Fruit fly (Drosophila melanogaster) whole organism, embryonic: ENCODE data around the gene LanB1.

Source experiments
- Awh ChIP-seq: fragments of 200-800 bp; sonication (Bioruptor generic); IDR thresholded peaks from 2 replicates; pipeline ENCODE4, ENCODE4 v1.3.6; 2022; ENCODE audit warnings: missing biosample characterization, missing genetic modification characterization
- Bgb ChIP-seq: fragments of 200-800 bp; sonication (Bioruptor generic); IDR thresholded peaks from 2 replicates; pipeline ENCODE4 v1.3.6; 2022; ENCODE audit warnings: missing biosample characterization, missing genetic modification characterization; ENCODE audit not compliant: partially characterized antibody
- CG10321 ChIP-seq: fragments of 200-800 bp; sonication (Bioruptor generic); IDR thresholded peaks from 2 replicates; pipeline ENCODE4 v1.3.6; 2022; ENCODE audit warnings: missing biosample characterization, missing genetic modification characterization
- CG10959 ChIP-seq: fragments of 200-800 bp; sonication (Bioruptor generic); IDR thresholded peaks from 2 replicates; pipeline ENCODE4 v1.3.6; 2022; ENCODE audit warnings: missing biosample characterization, missing genetic modification characterization
- CG12769 ChIP-seq: fragments of 200-800 bp; sonication (Bioruptor generic); optimal IDR thresholded peaks from 2 replicates; lab custom pipeline; 2019; ENCODE audit warnings: missing biosample characterization, mild to moderate bottlenecking, missing genetic modification characterization, moderate library complexity
- CG13775 ChIP-seq: fragments of 200-800 bp; sonication (Bioruptor generic); optimal IDR thresholded peaks from 3 replicates; lab custom pipeline; 2017; ENCODE audit warnings: missing biosample characterization, mild to moderate bottlenecking, missing genetic modification characterization
- CG13894 ChIP-seq: fragments of 200-800 bp; sonication (Bioruptor generic); optimal IDR thresholded peaks from 3 replicates; lab custom pipeline; 2018; ENCODE audit warnings: missing biosample characterization, mild to moderate bottlenecking, missing genetic modification characterization, moderate library complexity
- CG14860 ChIP-seq: fragments of 200-800 bp; sonication (Bioruptor generic); IDR thresholded peaks from 3 replicates; pipeline ENCODE4 v1.3.6; 2022; ENCODE audit warnings: missing biosample characterization, missing genetic modification characterization; ENCODE audit not compliant: partially characterized antibody
- CG14965 ChIP-seq: fragments of 200-800 bp; sonication (Bioruptor generic); optimal IDR thresholded peaks from 2 replicates; lab custom pipeline; 2016; ENCODE audit warnings: missing biosample characterization, missing genetic modification characterization, borderline replicate concordance
- CG15479 ChIP-seq: fragments of 200-800 bp; sonication (Bioruptor generic); optimal IDR thresholded peaks from 3 replicates; lab custom pipeline; 2019; ENCODE audit warnings: missing biosample characterization, mild to moderate bottlenecking, missing genetic modification characterization, moderate library complexity
- CG15601 ChIP-seq: fragments of 200-800 bp; sonication (Bioruptor generic); optimal IDR thresholded peaks from 3 replicates; lab custom pipeline; 2019; ENCODE audit warnings: missing biosample characterization, mild to moderate bottlenecking, missing genetic modification characterization, moderate library complexity
- CG1603 ChIP-seq: fragments of 200-800 bp; sonication (Bioruptor generic); optimal IDR thresholded peaks from 2 replicates; lab custom pipeline; 2019; ENCODE audit warnings: missing biosample characterization, mild to moderate bottlenecking, missing genetic modification characterization, moderate library complexity
- CG16813 ChIP-seq: fragments of 200-800 bp; sonication (Bioruptor generic); IDR thresholded peaks from 3 replicates; pipeline ENCODE4 v1.3.6; 2022; ENCODE audit warnings: missing biosample characterization, missing genetic modification characterization; ENCODE audit not compliant: partially characterized antibody
- CG16815 ChIP-seq: fragments of 200-800 bp; sonication (Bioruptor generic); optimal IDR thresholded peaks from 3 replicates; lab custom pipeline; 2017; ENCODE audit warnings: missing biosample characterization, mild to moderate bottlenecking, missing genetic modification characterization
- CG17829 ChIP-seq: fragments of 200-800 bp; optimal IDR thresholded peaks from 2 replicates; lab custom pipeline; 2019; ENCODE audit warnings: missing biosample characterization, mild to moderate bottlenecking, missing genetic modification characterization, moderate library complexity
- CG18476 ChIP-seq: fragments of 200-800 bp; sonication (Bioruptor generic); optimal IDR thresholded peaks from 2 replicates; lab custom pipeline; 2016; ENCODE audit warnings: missing biosample characterization, mild to moderate bottlenecking, missing genetic modification characterization
- CG3407 ChIP-seq: fragments of 200-800 bp; sonication (Bioruptor generic); optimal IDR thresholded peaks from 2 replicates; lab custom pipeline; 2018; ENCODE audit warnings: missing biosample characterization, mild to moderate bottlenecking, missing genetic modification characterization
- CG6813 ChIP-seq: fragments of 200-800 bp; sonication (Bioruptor generic); optimal IDR thresholded peaks from 2 replicates; lab custom pipeline; 2017; ENCODE audit warnings: missing biosample characterization, missing genetic modification characterization, mild to moderate bottlenecking, moderate library complexity, missing genetic modification reagents
- CG8089 ChIP-seq: fragments of 200-800 bp; sonication (Bioruptor generic); optimal IDR thresholded peaks from 3 replicates; lab custom pipeline; 2016; ENCODE audit warnings: missing biosample characterization, missing genetic modification characterization
- CG8478 ChIP-seq: fragments of >200 bp; optimal IDR thresholded peaks from 2 replicates; lab custom pipeline; 2018
- CHES-1-like ChIP-seq: fragments of 200-800 bp; sonication (Bioruptor generic); optimal IDR thresholded peaks from 2 replicates; lab custom pipeline; 2016; ENCODE audit warnings: missing biosample characterization, missing genetic modification characterization
- Hand ChIP-seq: fragments of 200-800 bp; sonication (Bioruptor generic); optimal IDR thresholded peaks from 2 replicates; lab custom pipeline; 2017; ENCODE audit warnings: mild to moderate bottlenecking, missing biosample characterization, missing genetic modification reagents, missing genetic modification characterization
- Hmx ChIP-seq: fragments of 200-800 bp; sonication (Bioruptor generic); optimal IDR thresholded peaks from 2 replicates; lab custom pipeline; 2016; ENCODE audit warnings: missing biosample characterization, missing genetic modification characterization
- Hr39 ChIP-seq: fragments of >200 bp; optimal IDR thresholded peaks from 2 replicates; lab custom pipeline; 2017
- Oaz ChIP-seq: fragments of 200-800 bp; sonication (Bioruptor generic); IDR thresholded peaks from 2 replicates; pipeline ENCODE4 v1.3.6; 2022; ENCODE audit warnings: missing biosample characterization, missing genetic modification characterization
- Opbp ChIP-seq: fragments of 200-800 bp; sonication (Bioruptor generic); IDR thresholded peaks from 3 replicates; pipeline ENCODE4 v1.3.6; 2022; ENCODE audit warnings: missing biosample characterization, missing genetic modification characterization; ENCODE audit not compliant: partially characterized antibody
- Sry-β ChIP-seq: fragments of 200-800 bp; sonication (Bioruptor generic); optimal IDR thresholded peaks from 2 replicates; lab custom pipeline; 2018; ENCODE audit warnings: missing biosample characterization, mild to moderate bottlenecking, missing genetic modification characterization, moderate library complexity
- Usf ChIP-seq: fragments of 200-800 bp; sonication (Bioruptor generic); optimal IDR thresholded peaks from 2 replicates; lab custom pipeline; 2017; ENCODE audit warnings: missing genotype, missing biosample characterization, missing genetic modification characterization
- ase ChIP-seq: fragments of 200-800 bp; sonication (Bioruptor generic); IDR thresholded peaks from 3 replicates; pipeline ENCODE4 v1.3.6; 2022; ENCODE audit warnings: missing biosample characterization, missing genetic modification characterization
- caup ChIP-seq: fragments of 200-800 bp; sonication (Bioruptor generic); optimal IDR thresholded peaks from 3 replicates; lab custom pipeline; 2017; ENCODE audit warnings: missing biosample characterization, mild to moderate bottlenecking, missing genetic modification characterization, moderate library complexity; ENCODE audit not compliant: severe bottlenecking
- dan ChIP-seq: fragments of 200-800 bp; sonication (Bioruptor generic); IDR thresholded peaks from 2 replicates; pipeline ENCODE4 v1.3.6; 2022; ENCODE audit warnings: missing biosample characterization, missing genetic modification characterization
- dmrt99B ChIP-seq: fragments of 200-800 bp; sonication (Bioruptor generic); optimal IDR thresholded peaks from 2 replicates; lab custom pipeline; 2018; ENCODE audit warnings: missing biosample characterization, mild to moderate bottlenecking, missing genetic modification characterization, moderate library complexity
- gce ChIP-seq: fragments of 200-800 bp; sonication (Bioruptor generic); IDR thresholded peaks from 3 replicates; pipeline ENCODE4 v1.3.6; 2022; ENCODE audit warnings: missing biosample characterization, missing genetic modification characterization
- gsb ChIP-seq: fragments of 200-800 bp; sonication (Bioruptor generic); IDR thresholded peaks from 2 replicates; pipeline ENCODE4 v1.3.6; 2022; ENCODE audit warnings: missing biosample characterization, missing genetic modification characterization
- luna ChIP-seq: fragments of 200-800 bp; sonication (Bioruptor generic); optimal IDR thresholded peaks from 2 replicates; lab custom pipeline; 2016; ENCODE audit warnings: missing biosample characterization, missing genetic modification characterization
- maf-S ChIP-seq: fragments of 200-800 bp; sonication (Bioruptor generic); optimal IDR thresholded peaks from 2 replicates; lab custom pipeline; 2016; ENCODE audit warnings: missing biosample characterization, missing genetic modification characterization
- unpg ChIP-seq: fragments of 200-800 bp; sonication (Bioruptor generic); optimal IDR thresholded peaks from 3 replicates; lab custom pipeline; 2018; ENCODE audit warnings: missing biosample characterization, mild to moderate bottlenecking, missing genetic modification characterization, moderate library complexity
- vfl ChIP-seq: fragments of 200-800 bp; sonication (Bioruptor generic); optimal IDR thresholded peaks from 2 replicates; lab custom pipeline; 2016; ENCODE audit warnings: missing biosample characterization, missing genetic modification characterization
- vnd ChIP-seq: fragments of 200-800 bp; sonication (Bioruptor generic); IDR thresholded peaks from 3 replicates; pipeline ENCODE4 v1.3.6; 2022; ENCODE audit warnings: missing biosample characterization, missing genetic modification characterization; ENCODE audit not compliant: partially characterized antibody

The LanB1 gene

DNA sequence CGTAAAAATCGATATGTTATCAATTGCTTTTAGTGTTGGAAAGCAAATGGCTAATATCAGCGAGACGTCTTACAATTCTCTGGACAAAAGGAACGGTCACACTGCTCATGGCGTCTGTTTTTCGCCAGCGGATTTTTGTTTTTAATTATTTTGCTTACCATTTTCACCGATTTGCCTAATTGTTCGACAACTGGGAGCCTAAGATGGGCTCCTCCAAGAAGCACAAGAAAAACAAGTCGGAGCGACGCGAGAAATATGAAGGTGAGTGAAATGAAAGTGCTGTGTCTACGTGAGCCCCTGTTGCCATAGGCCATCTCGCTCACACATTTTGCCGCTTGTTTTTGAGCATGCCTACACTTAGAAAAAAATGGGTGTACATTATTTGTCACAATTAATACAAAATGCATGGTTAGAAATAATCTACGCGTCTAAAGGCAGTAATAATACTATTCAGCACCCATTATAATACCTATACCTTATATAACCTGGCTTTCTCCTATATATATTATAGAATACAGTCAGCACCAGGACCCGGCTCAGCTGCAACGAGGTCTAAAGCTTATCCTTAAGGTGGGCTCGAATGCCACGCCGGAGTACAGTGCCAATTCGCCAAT is 28.3 kb upstream of the LanB1 start, which contains the start of gene Brd7-9 (continued):
- TF ChIP-seq CG15479 (GFP tag; lab: Kevin White, UChicago) (no peak), luna (GFP tag; lab: Kevin White, UChicago) (peak; percentile 7), Hmx (GFP tag; lab: Kevin White, UChicago) (peak; percentile 11), Opbp (GFP tag; lab: Robert Waterston, UW) (no peak), CG6813 (GFP tag; lab: Kevin White, UChicago) (peak; percentile 76), CG14860 (GFP tag; lab: Robert Waterston, UW) (0 out of 3 replicates have a peak, but pooled peaks have one; percentile 31), CG8089 (no peak), gsb (GFP tag; lab: Robert Waterston, UW) (0 out of 2 replicates have a peak, but pooled peaks have one; percentile 25), CG16815 (GFP tag; lab: Kevin White, UChicago) (peak; percentile 3), Hr39 (lab: Kevin White, UChicago) (no peak), unpg (GFP tag; lab: Kevin White, UChicago) (peak; percentile 81), Hand (GFP tag; lab: Kevin White, UChicago) (peak; percentile 55), Usf (GFP tag; lab: Kevin White, UChicago) (peak; percentile 15), vfl (GFP tag; lab: Kevin White, UChicago) (no peak), Oaz (GFP tag; lab: Robert Waterston, UW) (peak; percentile 62; the same call in 1 of the 2 replicates), Bgb (GFP tag; lab: Robert Waterston, UW) (peak; percentile 52; the same call in 1 of the 2 replicates), maf-S (GFP tag; lab: Kevin White, UChicago) (peak; percentile 25), CG13775 (peak; percentile 70), CHES-1-like (GFP tag; lab: Kevin White, UChicago) (peak; percentile 25), ase (GFP tag; lab: Robert Waterston, UW) (peak; percentile 80; the same call in 2 of the 3 replicates), vnd (GFP tag; lab: Robert Waterston, UW) (peak; percentile 31; the same call in 1 of the 3 replicates), CG1603 (tag; lab: Kevin White, UChicago) (peak; percentile 79), CG15601 (tag; lab: Kevin White, UChicago) (peak; percentile 37), caup (peak; percentile 78), CG18476 (peak; percentile 57), CG13894 (no peak), CG12769 (tag; lab: Kevin White, UChicago) (peak; percentile 73), gce (GFP tag; lab: Robert Waterston, UW) (peak; percentile 70; the same call in 1 of the 3 replicates), CG14965 (no peak), Awh (GFP tag; lab: Robert Waterston, UW) (peak; percentile 82), CG10959 (GFP tag; lab: Robert Waterston, UW) (peak; percentile 63), Sry-β (GFP tag; lab: Kevin White, UChicago) (peak; percentile 10), dmrt99B (tag; lab: Kevin White, UChicago) (peak; percentile 79), CG3407 (GFP tag; lab: Kevin White, UChicago) (peak; percentile 33), CG17829 (tag; lab: Kevin White, UChicago) (peak; percentile 70), CG16813 (GFP tag; lab: Robert Waterston, UW) (peak; percentile 22; the same call in 1 of the 3 replicates), dan (GFP tag; lab: Robert Waterston, UW) (no peak), CG10321 (GFP tag; lab: Robert Waterston, UW) (peak; percentile 63; the same call in 1 of the 2 replicates), CG8478 (lab: Kevin White, UChicago) (no peak)
